Fruit fly (Drosophila melanogaster) whole organism, embryonic: ENCODE data around the gene CG13917.

Experiments
- Ada2b ChIP-seq: fragments of 200-800 bp; sonication (Bioruptor generic); IDR thresholded peaks from 2 replicates; pipeline ENCODE4 v1.3.6; 2022; ENCODE audit warnings: missing biosample characterization, missing genetic modification characterization
- Atf-2 ChIP-seq: fragments of 200-800 bp; sonication (Bioruptor generic); optimal IDR thresholded peaks from 2 replicates; lab custom pipeline; 2016; ENCODE audit warnings: missing biosample characterization, missing genetic modification characterization
- B-H1 ChIP-seq: fragments of 200-800 bp; sonication (Bioruptor generic); IDR thresholded peaks from 3 replicates; pipeline ENCODE4 v1.3.6; 2022; ENCODE audit warnings: missing biosample characterization, missing genetic modification characterization
- Bgb ChIP-seq: fragments of 200-800 bp; sonication (Bioruptor generic); IDR thresholded peaks from 2 replicates; pipeline ENCODE4 v1.3.6; 2022; ENCODE audit warnings: missing biosample characterization, missing genetic modification characterization; ENCODE audit not compliant: partially characterized antibody
- Bteb2 ChIP-seq: fragments of 200-800 bp; sonication (Bioruptor generic); optimal IDR thresholded peaks from 2 replicates; lab custom pipeline; 2016; ENCODE audit warnings: missing biosample characterization, missing genetic modification characterization
- CG11456 ChIP-seq: fragments of 200-800 bp; sonication (Bioruptor generic); IDR thresholded peaks from 3 replicates; pipeline ENCODE4 v1.3.6; 2022; ENCODE audit warnings: missing biosample characterization, missing genetic modification characterization
- CG11504 ChIP-seq: fragments of 200-800 bp; sonication (Bioruptor generic); optimal IDR thresholded peaks from 3 replicates; lab custom pipeline; 2019; ENCODE audit warnings: missing biosample characterization, mild to moderate bottlenecking, missing genetic modification characterization, moderate library complexity
- CG12155 ChIP-seq: fragments of 200-800 bp; sonication (Bioruptor generic); optimal IDR thresholded peaks from 3 replicates; lab custom pipeline; 2016; ENCODE audit warnings: missing biosample characterization, missing genetic modification characterization
- CG12659 ChIP-seq: fragments of 200-800 bp; sonication (Bioruptor generic); optimal IDR thresholded peaks from 3 replicates; lab custom pipeline; 2017; ENCODE audit warnings: mild to moderate bottlenecking, missing biosample characterization, missing genetic modification reagents, missing genetic modification characterization
- CG12942 ChIP-seq: fragments of 200-800 bp; sonication (Bioruptor generic); optimal IDR thresholded peaks from 3 replicates; lab custom pipeline; 2016; ENCODE audit warnings: missing biosample characterization, missing genetic modification characterization
- CG13775 ChIP-seq: fragments of 200-800 bp; sonication (Bioruptor generic); optimal IDR thresholded peaks from 3 replicates; lab custom pipeline; 2017; ENCODE audit warnings: missing biosample characterization, mild to moderate bottlenecking, missing genetic modification characterization
- CG15269 ChIP-seq: fragments of 200-800 bp; sonication (Bioruptor generic); optimal IDR thresholded peaks from 2 replicates; lab custom pipeline; 2018; ENCODE audit warnings: missing biosample characterization, mild to moderate bottlenecking, missing genetic modification characterization, moderate library complexity
- CG17829 ChIP-seq: fragments of 200-800 bp; optimal IDR thresholded peaks from 2 replicates; lab custom pipeline; 2019; ENCODE audit warnings: missing biosample characterization, mild to moderate bottlenecking, missing genetic modification characterization, moderate library complexity
- CG17912 ChIP-seq: fragments of 200-800 bp; sonication (Bioruptor generic); optimal IDR thresholded peaks from 2 replicates; lab custom pipeline; 2018; ENCODE audit warnings: missing biosample characterization, mild to moderate bottlenecking, missing genetic modification characterization
- CG18619 ChIP-seq: fragments of 200-800 bp; sonication (Bioruptor generic); optimal IDR thresholded peaks from 3 replicates; lab custom pipeline; 2017; ENCODE audit warnings: missing biosample characterization, mild to moderate bottlenecking, missing genetic modification characterization
- CG2199 ChIP-seq: fragments of 200-800 bp; sonication (Bioruptor generic); IDR thresholded peaks from 3 replicates; pipeline ENCODE4 v1.3.6; 2022; ENCODE audit warnings: missing biosample characterization, missing genetic modification characterization
- CG2712 ChIP-seq: fragments of 200-800 bp; optimal IDR thresholded peaks from 3 replicates; lab custom pipeline; 2019; ENCODE audit warnings: missing biosample characterization, mild to moderate bottlenecking, missing genetic modification characterization, moderate library complexity
- CG30020 ChIP-seq: fragments of 200-800 bp; optimal IDR thresholded peaks from 2 replicates; lab custom pipeline; 2019; ENCODE audit warnings: missing biosample characterization, mild to moderate bottlenecking, missing genetic modification characterization, moderate library complexity
- CG30403 ChIP-seq: fragments of 200-800 bp; sonication (Bioruptor generic); optimal IDR thresholded peaks from 3 replicates; lab custom pipeline; 2016; ENCODE audit warnings: missing biosample characterization, missing genetic modification characterization
- CG31224 ChIP-seq: fragments of 200-800 bp; sonication (Bioruptor generic); IDR thresholded peaks from 2 replicates; pipeline ENCODE4 v1.3.6; 2022; ENCODE audit warnings: missing biosample characterization, missing genetic modification characterization
- CG3726 ChIP-seq: fragments of 200-800 bp; sonication (Bioruptor generic); IDR thresholded peaks from 3 replicates; pipeline ENCODE4, ENCODE4 v1.3.6; 2022; ENCODE audit warnings: missing biosample characterization, missing genetic modification characterization
- CG7963 ChIP-seq: fragments of 200-800 bp; sonication (Bioruptor generic); IDR thresholded peaks from 3 replicates; pipeline ENCODE4 v1.3.6; 2022; ENCODE audit warnings: missing biosample characterization, missing genetic modification characterization; ENCODE audit not compliant: partially characterized antibody
- CG8281 ChIP-seq: fragments of 200-800 bp; sonication (Bioruptor generic); optimal IDR thresholded peaks from 2 replicates; lab custom pipeline; 2018; ENCODE audit warnings: missing biosample characterization, mild to moderate bottlenecking, missing genetic modification characterization, moderate library complexity
- CG9609 ChIP-seq: fragments of 200-800 bp; sonication (Bioruptor generic); optimal IDR thresholded peaks from 3 replicates; lab custom pipeline; 2016; ENCODE audit warnings: missing biosample characterization, missing genetic modification characterization
- Dbx ChIP-seq: fragments of 200-800 bp; sonication (Bioruptor generic); IDR thresholded peaks from 3 replicates; pipeline ENCODE4 v1.3.6; 2022; ENCODE audit warnings: missing biosample characterization, missing genetic modification characterization
- Dek ChIP-seq: fragments of 200-800 bp; sonication (Bioruptor generic); optimal IDR thresholded peaks from 3 replicates; lab custom pipeline; 2019; ENCODE audit warnings: missing biosample characterization, mild to moderate bottlenecking, missing genetic modification characterization, moderate library complexity
- Drgx ChIP-seq: fragments of 200-800 bp; sonication (Bioruptor generic); IDR thresholded peaks from 2 replicates; pipeline ENCODE4 v1.3.6; 2022; ENCODE audit warnings: missing biosample characterization, missing genetic modification characterization
- Gug ChIP-seq: fragments of 200-800 bp; sonication (Bioruptor generic); IDR thresholded peaks from 4 replicates; pipeline ENCODE4 v1.3.6; 2022; ENCODE audit warnings: missing biosample characterization, missing genetic modification characterization
- Jarid2 ChIP-seq: fragments of 200-800 bp; sonication (Bioruptor generic); optimal IDR thresholded peaks from 3 replicates; lab custom pipeline; 2017; ENCODE audit warnings: mild to moderate bottlenecking, missing biosample characterization, missing genetic modification reagents, missing genetic modification characterization
- Mes4 ChIP-seq: fragments of 200-800 bp; sonication (Bioruptor generic); optimal IDR thresholded peaks from 2 replicates; lab custom pipeline; 2016; ENCODE audit warnings: missing biosample characterization, missing genetic modification characterization
- Nf-YB ChIP-seq: fragments of 200-800 bp; sonication (Bioruptor generic); optimal IDR thresholded peaks from 3 replicates; lab custom pipeline; 2019; ENCODE audit warnings: missing biosample characterization, mild to moderate bottlenecking, missing genetic modification characterization, moderate library complexity
- Nf-YC ChIP-seq: fragments of 200-800 bp; optimal IDR thresholded peaks from 3 replicates; lab custom pipeline; 2019; ENCODE audit warnings: missing biosample characterization, mild to moderate bottlenecking, missing genetic modification characterization, moderate library complexity
- NfI ChIP-seq: fragments of 200-800 bp; sonication (Bioruptor generic); optimal IDR thresholded peaks from 3 replicates; lab custom pipeline; 2018; ENCODE audit warnings: missing biosample characterization, mild to moderate bottlenecking, missing genetic modification characterization, moderate library complexity
- Ptx1 ChIP-seq: fragments of 200-800 bp; sonication (Bioruptor generic); IDR thresholded peaks from 2 replicates; pipeline ENCODE4 v1.3.6; 2022; ENCODE audit warnings: missing biosample characterization, missing genetic modification characterization
- Rfx ChIP-seq: fragments of 200-800 bp; sonication (Bioruptor generic); IDR thresholded peaks from 2 replicates; pipeline ENCODE4 v1.3.6; 2022; ENCODE audit warnings: missing biosample characterization, missing genetic modification characterization
- Six4 ChIP-seq: fragments of 200-800 bp; sonication (Bioruptor generic); optimal IDR thresholded peaks from 2 replicates; lab custom pipeline; 2016; ENCODE audit warnings: missing biosample characterization, missing genetic modification characterization
- Vsx1 ChIP-seq: fragments of 200-800 bp; sonication (Bioruptor generic); optimal IDR thresholded peaks from 2 replicates; lab custom pipeline; 2017; ENCODE audit warnings: missing biosample characterization, mild to moderate bottlenecking, missing genetic modification characterization, missing genetic modification reagents
- YL-1 ChIP-seq: fragments of 200-800 bp; sonication (Bioruptor generic); optimal IDR thresholded peaks from 3 replicates; lab custom pipeline; 2017; ENCODE audit warnings: missing biosample characterization, mild to moderate bottlenecking, missing genetic modification characterization
- ap ChIP-seq: fragments of 200-800 bp; sonication (Bioruptor generic); IDR thresholded peaks from 2 replicates; pipeline ENCODE4 v1.3.6; 2022; ENCODE audit warnings: missing biosample characterization, missing genetic modification characterization
- bsh ChIP-seq, 2 experiments: fragments of 200-800 bp; sonication (Bioruptor generic); optimal IDR thresholded peaks; 2 replicates each; lab custom pipeline; 2017 to 2018; ENCODE audit warnings: mild to moderate bottlenecking in 2 of 2, missing biosample characterization in 2 of 2, missing genetic modification characterization in 2 of 2, moderate library complexity in 1 of 2
- btn ChIP-seq: fragments of 200-800 bp; sonication (Bioruptor generic); optimal IDR thresholded peaks from 2 replicates; lab custom pipeline; 2016; ENCODE audit warnings: missing biosample characterization, missing genetic modification characterization
- cas ChIP-seq: fragments of 200-800 bp; sonication (Bioruptor generic); IDR thresholded peaks from 2 replicates; pipeline ENCODE4 v1.3.6; 2022; ENCODE audit warnings: missing biosample characterization, missing genetic modification characterization
- esg ChIP-seq: fragments of 200-800 bp; sonication (Bioruptor generic); conservative IDR thresholded peaks from 2 replicates; pipeline ENCODE4 v1.3.6; 2022; ENCODE audit warnings: missing biosample characterization, missing genetic modification characterization
- grau ChIP-seq: fragments of 200-800 bp; optimal IDR thresholded peaks from 3 replicates; lab custom pipeline; 2019; ENCODE audit warnings: missing biosample characterization, mild to moderate bottlenecking, missing genetic modification characterization, moderate library complexity
- klu ChIP-seq: fragments of 200-800 bp; sonication (Bioruptor generic); IDR thresholded peaks from 2 replicates; pipeline ENCODE4 v1.3.6; 2022; ENCODE audit warnings: missing biosample characterization, missing genetic modification characterization
- lilli ChIP-seq: fragments of 200-800 bp; sonication (Bioruptor generic); optimal IDR thresholded peaks from 3 replicates; lab custom pipeline; 2016; ENCODE audit warnings: missing biosample characterization, missing genetic modification characterization
- mam ChIP-seq: fragments of 200-800 bp; sonication (Bioruptor generic); optimal IDR thresholded peaks from 3 replicates; lab custom pipeline; 2016; ENCODE audit warnings: missing biosample characterization, missing genetic modification characterization
- pfk ChIP-seq: fragments of 200-800 bp; sonication (Bioruptor generic); optimal IDR thresholded peaks from 2 replicates; lab custom pipeline; 2018; ENCODE audit warnings: missing biosample characterization, mild to moderate bottlenecking, missing genetic modification characterization, moderate library complexity
- schlank ChIP-seq: fragments of 200-800 bp; sonication (Bioruptor generic); optimal IDR thresholded peaks from 2 replicates; lab custom pipeline; 2018; ENCODE audit warnings: missing biosample characterization, mild to moderate bottlenecking, missing genetic modification characterization
- scrt ChIP-seq: fragments of 200-800 bp; sonication (Bioruptor generic); optimal IDR thresholded peaks from 2 replicates; lab custom pipeline; 2018; ENCODE audit warnings: missing biosample characterization, mild to moderate bottlenecking, missing genetic modification characterization, moderate library complexity
- so ChIP-seq: fragments of 200-800 bp; sonication (Bioruptor generic); IDR thresholded peaks from 3 replicates; pipeline ENCODE4 v1.3.6; 2022; ENCODE audit warnings: missing biosample characterization, missing genetic modification characterization

CG13917 gene

dm6 chr3L:1576489-1577106 is at the start of gene CG13917 (continued):
- TF ChIP-seq Jarid2 (peak; percentile 52), klu (GFP tag; lab: Robert Waterston, UW) (no peak), NfI (GFP tag; lab: Kevin White, UChicago) (no peak), CG17829 (tag; lab: Kevin White, UChicago) (peak; percentile 25), CG13775 (GFP tag; lab: Kevin White, UChicago) (no peak), CG30403 (GFP tag; lab: Kevin White, UChicago) (no peak), Rfx (GFP tag; lab: Robert Waterston, UW) (0 out of 2 replicates have a peak, but pooled peaks have one; percentile 15), Ptx1 (GFP tag; lab: Robert Waterston, UW) (no peak), CG18619 (no peak), CG31224 (no peak), Mes4 (GFP tag; lab: Kevin White, UChicago) (no peak), Dek (tag; lab: Kevin White, UChicago) (peak; percentile 40), scrt (GFP tag; lab: Kevin White, UChicago) (no peak), Nf-YC (peak; percentile 24), CG8281 (no peak), CG30020 (no peak), Nf-YB (GFP tag; lab: Kevin White, UChicago) (no peak), esg (GFP tag; lab: Robert Waterston, UW) (no peak), pfk (GFP tag; lab: Kevin White, UChicago) (no peak), CG2712 (peak; percentile 22), Atf-2 (no peak), Bgb (GFP tag; lab: Robert Waterston, UW) (peak; percentile 48; the same call in 1 of the 2 replicates), Gug (GFP tag; lab: Robert Waterston, UW) (no peak), CG3726 (GFP tag; lab: Robert Waterston, UW) (no peak), cas (GFP tag; lab: Robert Waterston, UW) (0 out of 2 replicates have a peak, but pooled peaks have one; percentile 21), bsh (GFP tag; optimal IDR thresholded peaks at IDR 0.05; lab: Kevin White, UChicago) (no peak), CG12659 (GFP tag; lab: Kevin White, UChicago) (peak; percentile 48), mam (no peak), Vsx1 (GFP tag; lab: Kevin White, UChicago) (no peak), btn (GFP tag; lab: Kevin White, UChicago) (no peak), CG9609 (no peak), CG12942 (GFP tag; lab: Kevin White, UChicago) (no peak), so (GFP tag; lab: Robert Waterston, UW) (0 out of 3 replicates have a peak, but pooled peaks have one; percentile 17), YL-1 (GFP tag; lab: Kevin White, UChicago) (no peak), B-H1 (no peak), CG15269 (tag; lab: Kevin White, UChicago) (no peak), Drgx (no peak), CG12155 (no peak), Six4 (GFP tag; lab: Kevin White, UChicago) (no peak), lilli (no peak), grau (tag; lab: Kevin White, UChicago) (no peak), Dbx (GFP tag; lab: Robert Waterston, UW) (no peak), Bteb2 (GFP tag; lab: Kevin White, UChicago) (no peak), ap (GFP tag; lab: Robert Waterston, UW) (no peak), schlank (tag; lab: Kevin White, UChicago) (no peak), CG11504 (tag; lab: Kevin White, UChicago) (peak; percentile 51), CG7963 (GFP tag; lab: Robert Waterston, UW) (no peak), CG11456 (GFP tag; lab: Robert Waterston, UW) (no peak), Ada2b (GFP tag; lab: Robert Waterston, UW) (no peak), CG17912 (GFP tag; lab: Kevin White, UChicago) (no peak), CG2199 (GFP tag; lab: Robert Waterston, UW) (no peak)
